Worm (Caenorhabditis elegans) whole organism, early embryonic: ENCODE measurements around the gene Y80D4G.2.

Experiments
- B0310.2 ChIP-seq: sonication (generic microtip); optimal IDR thresholded peaks from 2 replicates; lab custom pipeline; 2016; ENCODE audit warnings: mild to moderate bottlenecking, missing genetic modification characterization, missing compliant biosample characterization
- F13C5.2 ChIP-seq: sonication (generic microtip); optimal IDR thresholded peaks from 2 replicates; lab custom pipeline; 2017; ENCODE audit warnings: mild to moderate bottlenecking, missing genetic modification characterization, inconsistent platforms, missing compliant biosample characterization
- aly-1 ChIP-seq: sonication (generic microtip); optimal IDR thresholded peaks from 2 replicates; lab custom pipeline; 2016; ENCODE audit warnings: missing genetic modification characterization, missing compliant biosample characterization
- ama-1 ChIP-seq: fragments of 150-350 bp; optimal IDR thresholded peaks from 2 replicates; lab custom pipeline; 2014
- ceh-13 ChIP-seq: fragments of 200-800 bp; sonication (Bioruptor generic); optimal IDR thresholded peaks from 2 replicates; lab custom pipeline; 2018; ENCODE audit warnings: mild to moderate bottlenecking, missing genetic modification characterization, missing compliant biosample characterization
- ceh-36 ChIP-seq: sonication (generic microtip); optimal IDR thresholded peaks from 2 replicates; lab custom pipeline; 2016; ENCODE audit warnings: missing genetic modification characterization, inconsistent platforms, missing compliant biosample characterization
- ets-7 ChIP-seq: sonication (generic microtip); optimal IDR thresholded peaks from 2 replicates; lab custom pipeline; 2016; ENCODE audit warnings: missing genotype, missing genetic modification characterization, missing compliant biosample characterization
- flt-1 ChIP-seq: fragments of 200-800 bp; sonication (Bioruptor generic); IDR thresholded peaks from 2 replicates; pipeline ENCODE4 v1.3.6; 2022; ENCODE audit warnings: missing genetic modification characterization, missing compliant biosample characterization
- hmbx-1 ChIP-seq: sonication (generic microtip); optimal IDR thresholded peaks from 2 replicates; lab custom pipeline; 2016; ENCODE audit warnings: mild to moderate bottlenecking, missing genetic modification characterization, missing compliant biosample characterization
- hmg-4 ChIP-seq: fragments of 200-800 bp; sonication (Bioruptor generic); optimal IDR thresholded peaks from 2 replicates; lab custom pipeline; 2018; ENCODE audit warnings: mild to moderate bottlenecking, missing genetic modification characterization, missing compliant biosample characterization
- hnd-1 ChIP-seq: sonication (generic microtip); optimal IDR thresholded peaks from 2 replicates; lab custom pipeline; 2016; ENCODE audit warnings: missing genetic modification characterization, missing compliant biosample characterization
- pes-1 ChIP-seq: fragments of 200-800 bp; sonication (Bioruptor generic); IDR thresholded peaks from 2 replicates; pipeline ENCODE4 v1.3.6; 2022; ENCODE audit warnings: missing genetic modification reagents, missing genetic modification characterization, missing compliant biosample characterization
- scrt-1 ChIP-seq: fragments of 200-800 bp; sonication (Bioruptor generic); IDR thresholded peaks from 2 replicates; pipeline ENCODE4 v1.3.6; 2022; ENCODE audit warnings: missing genetic modification characterization, missing compliant biosample characterization
- sea-1 ChIP-seq: fragments of 200-800 bp; sonication (Bioruptor generic); conservative IDR thresholded peaks from 2 replicates; pipeline ENCODE4 v1.3.6; 2022; ENCODE audit warnings: missing genetic modification characterization, missing compliant biosample characterization
- tbx-11 ChIP-seq: fragments of 200-800 bp; sonication (Bioruptor generic); IDR thresholded peaks from 2 replicates; pipeline ENCODE4 v1.3.6; 2022; ENCODE audit warnings: missing genetic modification characterization, missing compliant biosample characterization
- tbx-37 ChIP-seq: fragments of 200-800 bp; sonication (Bioruptor generic); conservative IDR thresholded peaks from 2 replicates; pipeline ENCODE4 v1.3.6; 2022; ENCODE audit warnings: missing genetic modification reagents, missing genetic modification characterization, missing compliant biosample characterization
- tra-4 ChIP-seq: sonication (generic microtip); optimal IDR thresholded peaks from 2 replicates; lab custom pipeline; 2017; ENCODE audit warnings: missing genetic modification characterization, missing compliant biosample characterization

Y80D4G.2 gene

DNA sequence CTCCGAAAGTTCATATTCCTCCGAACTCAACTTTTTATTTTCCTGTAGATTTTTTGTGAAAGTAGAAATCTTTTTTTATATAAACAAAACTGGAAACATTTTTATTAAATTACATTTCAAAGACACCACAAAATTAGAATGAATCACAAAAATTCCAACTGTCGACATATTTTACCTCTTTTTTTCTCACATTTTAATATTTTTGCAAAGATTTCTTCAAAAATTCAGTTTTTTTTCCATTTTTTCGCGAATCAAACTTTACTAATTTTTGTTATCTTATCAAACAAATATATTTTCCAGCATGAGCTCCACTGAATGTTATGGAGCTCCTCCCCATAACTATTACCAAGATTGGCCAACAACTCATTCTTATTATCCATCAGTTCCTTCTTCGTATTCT, 39.0 kb downstream of the Y80D4G.2 start, which contains the start of gene ceh-13:
Gene ceh-13, plus strand, starts transcription at position 301 of the 400 bp plus-strand sequence.
- no peak for TF ChIP-seq ceh-13 (GFP tag; lab: Kevin White, UChicago)
- TF ChIP-seq scrt-1 (GFP tag; lab: Robert Waterston, UW) = no peak
- TF ChIP-seq tbx-11 (GFP tag; lab: Robert Waterston, UW) = no peak
- no peak for TF ChIP-seq tbx-37 (GFP tag; lab: Robert Waterston, UW)
- TF ChIP-seq aly-1 (tag; lab: Kevin White, UChicago) = no peak
- TF ChIP-seq pes-1 = no peak
- TF ChIP-seq hmbx-1 (tag; lab: Kevin White, UChicago) = no peak
- TF ChIP-seq flt-1 (GFP tag; lab: Robert Waterston, UW) = no peak
- no peak for TF ChIP-seq ama-1 (lab: Kevin White, UChicago)
- TF ChIP-seq F13C5.2 = no peak
- TF ChIP-seq B0310.2 (tag; lab: Kevin White, UChicago) = no peak
- no peak for TF ChIP-seq sea-1 (GFP tag; lab: Robert Waterston, UW)
- no peak for TF ChIP-seq hnd-1 (tag; lab: Kevin White, UChicago)
- no peak for TF ChIP-seq ceh-36 (tag; lab: Kevin White, UChicago)
- no peak for TF ChIP-seq tra-4 (tag; lab: Kevin White, UChicago)
- no peak for TF ChIP-seq ets-7 (tag; lab: Kevin White, UChicago)
- no peak for TF ChIP-seq hmg-4 (GFP tag; lab: Kevin White, UChicago)

DNA sequence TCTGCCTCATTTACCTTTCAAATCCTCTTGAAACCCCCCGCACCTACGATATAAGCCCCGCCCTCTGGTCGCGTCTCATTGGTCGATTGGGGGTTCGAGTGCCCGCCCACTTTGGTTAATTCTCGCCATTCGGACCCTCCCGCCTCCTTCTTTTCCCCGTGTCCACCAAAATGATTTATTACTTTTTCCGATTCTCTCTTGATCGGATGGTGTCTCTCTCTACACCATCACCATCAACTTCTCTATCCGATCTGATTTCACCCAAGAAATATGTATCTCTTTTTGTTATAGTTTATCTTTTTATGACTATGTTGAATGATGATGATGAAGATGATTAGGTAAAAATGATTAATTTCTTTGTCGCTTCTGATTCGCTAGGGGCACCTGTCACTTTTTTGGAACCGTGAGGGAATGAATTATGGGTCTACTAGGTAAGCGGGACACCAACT, 39.7 kb downstream of the Y80D4G.2 start:
- TF ChIP-seq ceh-13 (GFP tag; lab: Kevin White, UChicago) (peak; percentile 61), hnd-1 (tag; lab: Kevin White, UChicago) (no peak), pes-1 (no peak), tbx-11 (GFP tag; lab: Robert Waterston, UW) (0 out of 2 replicates have a peak, but pooled peaks have one; percentile 40), hmg-4 (GFP tag; lab: Kevin White, UChicago) (peak; percentile 32), B0310.2 (tag; lab: Kevin White, UChicago) (no peak), tbx-37 (GFP tag; lab: Robert Waterston, UW) (no peak), hmbx-1 (tag; lab: Kevin White, UChicago) (no peak), sea-1 (GFP tag; lab: Robert Waterston, UW) (0 out of 2 replicates have a peak, but pooled peaks have one; percentile 45)

DNA sequence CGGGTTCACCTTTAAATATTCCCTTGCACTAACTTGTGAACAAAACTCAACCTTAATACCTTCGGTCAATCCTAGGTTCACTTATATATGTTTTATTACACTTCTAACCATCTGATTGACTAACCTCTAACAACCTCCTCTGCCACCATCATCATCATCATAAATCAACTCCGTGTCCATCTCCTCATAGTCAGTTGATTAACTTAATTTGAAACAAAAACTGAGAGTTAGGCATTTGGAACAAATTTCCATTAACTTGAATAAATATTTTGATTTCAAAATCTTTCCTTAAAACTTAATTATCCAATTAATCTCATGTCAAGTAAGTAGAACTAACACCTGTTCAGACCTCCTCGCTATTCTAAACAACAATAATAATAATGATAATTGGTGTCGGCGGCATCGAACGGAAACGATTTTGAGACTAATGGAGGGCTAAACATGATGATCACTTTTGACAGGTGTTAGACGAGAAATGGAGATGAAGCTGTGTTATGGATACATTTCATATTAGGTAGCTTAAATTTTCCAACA, 40.6 kb downstream of the Y80D4G.2 start:
- TF ChIP-seq B0310.2 (tag; lab: Kevin White, UChicago) (no peak), F13C5.2 (no peak), hmg-4 (GFP tag; lab: Kevin White, UChicago) (no peak), ceh-13 (GFP tag; lab: Kevin White, UChicago) (no peak), ceh-36 (tag; lab: Kevin White, UChicago) (no peak), sea-1 (GFP tag; lab: Robert Waterston, UW) (no peak), flt-1 (GFP tag; lab: Robert Waterston, UW) (no peak), tbx-37 (GFP tag; lab: Robert Waterston, UW) (no peak), hmbx-1 (tag; lab: Kevin White, UChicago) (no peak), tbx-11 (GFP tag; lab: Robert Waterston, UW) (no peak)

DNA sequence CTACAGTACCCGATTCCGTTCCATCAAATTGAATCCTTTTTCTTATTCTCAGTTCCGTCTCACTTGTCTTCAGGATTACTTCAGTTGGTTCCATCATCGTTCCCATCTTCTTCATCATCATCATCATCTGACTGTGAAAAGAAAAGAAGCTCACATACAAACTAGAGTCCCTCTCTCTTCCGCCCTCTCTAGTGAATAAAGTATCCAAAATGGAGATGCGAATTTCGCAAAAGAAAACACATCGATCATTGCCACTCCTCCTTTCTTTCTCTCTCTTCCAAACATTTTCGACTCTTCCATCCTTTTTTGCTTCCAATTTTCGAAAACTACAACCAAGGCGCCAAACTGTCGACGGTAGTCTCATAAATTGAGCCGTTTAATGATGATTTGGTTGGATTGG, 41.5 kb downstream of the Y80D4G.2 start:
- TF ChIP-seq ceh-36 (tag; lab: Kevin White, UChicago) (no peak), tbx-37 (GFP tag; lab: Robert Waterston, UW) (no peak), flt-1 (GFP tag; lab: Robert Waterston, UW) (no peak), B0310.2 (tag; lab: Kevin White, UChicago) (no peak), ceh-13 (GFP tag; lab: Kevin White, UChicago) (no peak), hmg-4 (GFP tag; lab: Kevin White, UChicago) (no peak), tbx-11 (GFP tag; lab: Robert Waterston, UW) (no peak), aly-1 (tag; lab: Kevin White, UChicago) (no peak), hmbx-1 (tag; lab: Kevin White, UChicago) (no peak), F13C5.2 (no peak), hnd-1 (tag; lab: Kevin White, UChicago) (no peak), tra-4 (tag; lab: Kevin White, UChicago) (no peak), sea-1 (GFP tag; lab: Robert Waterston, UW) (no peak), scrt-1 (GFP tag; lab: Robert Waterston, UW) (no peak), ets-7 (tag; lab: Kevin White, UChicago) (no peak), pes-1 (no peak), ama-1 (lab: Kevin White, UChicago) (no peak)

DNA sequence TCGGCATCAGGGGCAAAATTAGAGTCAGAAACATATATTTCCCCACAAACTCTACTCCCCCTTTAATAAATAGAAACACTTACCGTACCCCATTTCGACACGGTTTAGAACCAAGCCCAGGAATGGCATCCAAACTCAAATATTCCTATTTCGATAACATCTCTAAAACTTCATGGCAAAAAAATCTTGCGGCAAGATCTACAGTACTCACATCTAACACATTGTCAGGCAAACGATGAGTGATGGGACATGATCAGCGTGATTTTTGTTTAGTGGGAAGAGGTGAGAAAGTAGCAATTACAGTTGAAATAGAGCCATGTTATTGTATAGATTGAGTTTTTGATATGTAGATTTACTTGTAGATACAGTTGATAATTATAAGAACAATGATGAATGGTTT, 43.4 kb downstream of the Y80D4G.2 start:
- TF ChIP-seq pes-1 (no peak), ceh-13 (GFP tag; lab: Kevin White, UChicago) (peak; percentile 13)

DNA sequence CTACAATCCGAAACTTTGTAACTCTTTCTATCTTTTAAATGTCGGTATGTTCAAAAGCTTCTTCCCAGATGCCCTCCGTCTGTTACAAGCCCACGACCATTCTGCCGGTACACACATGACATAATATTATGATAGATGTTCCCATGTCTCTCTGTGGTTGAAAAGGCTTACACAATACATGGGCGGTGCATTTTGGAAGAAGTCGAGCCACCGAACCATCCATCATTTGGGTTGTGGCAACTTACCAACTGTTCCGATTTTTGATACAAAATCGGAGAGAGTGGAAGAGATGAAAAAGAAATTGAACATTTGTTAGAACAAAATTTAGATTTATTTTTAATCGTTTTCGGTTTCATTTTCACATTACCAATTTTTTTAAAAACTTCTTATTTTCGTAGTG, 45.4 kb downstream of the Y80D4G.2 start:
- TF ChIP-seq F13C5.2 (no peak), ets-7 (tag; lab: Kevin White, UChicago) (no peak), scrt-1 (GFP tag; lab: Robert Waterston, UW) (no peak), B0310.2 (tag; lab: Kevin White, UChicago) (no peak), flt-1 (GFP tag; lab: Robert Waterston, UW) (no peak), sea-1 (GFP tag; lab: Robert Waterston, UW) (no peak), ama-1 (lab: Kevin White, UChicago) (no peak)

DNA sequence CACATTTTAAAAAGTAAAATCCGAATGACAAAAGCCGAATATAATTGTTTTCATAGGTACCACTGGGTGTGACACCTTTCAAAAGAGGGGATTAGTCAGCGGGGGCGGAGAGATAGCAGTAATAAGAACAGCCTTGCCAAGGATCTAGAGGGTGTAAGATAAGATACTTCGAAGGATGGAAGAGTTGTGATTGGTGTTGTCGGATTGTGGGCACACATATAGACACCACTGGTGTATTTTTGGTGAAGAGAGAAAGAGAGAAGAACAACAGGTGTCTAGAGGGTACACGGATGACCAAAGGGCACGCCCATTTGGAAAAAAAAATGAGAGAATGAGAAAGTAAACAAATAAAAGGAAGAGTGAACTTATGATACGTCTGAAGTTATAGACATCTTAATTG, 49.2 kb downstream of the Y80D4G.2 start:
- TF ChIP-seq tbx-37 (GFP tag; lab: Robert Waterston, UW) = no peak
- TF ChIP-seq ama-1 (lab: Kevin White, UChicago) = no peak
- no peak for TF ChIP-seq aly-1 (tag; lab: Kevin White, UChicago)
- TF ChIP-seq ets-7 (tag; lab: Kevin White, UChicago) = no peak
- no peak for TF ChIP-seq pes-1
- peak; percentile 53 for TF ChIP-seq ceh-36 (tag; lab: Kevin White, UChicago)
